Worm (Caenorhabditis elegans) whole organism, L2 larva: ENCODE results near the gene T19H12.6.

Experiments
- C34F6.9 ChIP-seq: fragments of 150-350 bp; optimal IDR thresholded peaks from 2 replicates; lab custom pipeline; 2014; ENCODE audit warnings: missing biosample characterization, missing genetic modification characterization
- F13H6.1 ChIP-seq: sonication (generic microtip); optimal IDR thresholded peaks from 2 replicates; lab custom pipeline; 2016; ENCODE audit warnings: missing genetic modification characterization, missing compliant biosample characterization
- R02D3.7 ChIP-seq: fragments of 150-350 bp; optimal IDR thresholded peaks from 2 replicates; lab custom pipeline; 2014; ENCODE audit warnings: missing biosample characterization, missing genetic modification characterization
- ZK546.5 ChIP-seq: sonication (generic microtip); optimal IDR thresholded peaks from 2 replicates; lab custom pipeline; 2017; ENCODE audit warnings: missing biosample characterization, missing genetic modification characterization
- aly-2 ChIP-seq: fragments of 150-350 bp; optimal IDR thresholded peaks from 2 replicates; lab custom pipeline; 2014; ENCODE audit warnings: missing biosample characterization, missing genetic modification characterization
- ama-1 ChIP-seq: fragments of 150-350 bp; optimal IDR thresholded peaks from 2 replicates; lab custom pipeline; 2018; ENCODE audit warnings: inconsistent platforms
- ceh-16 ChIP-seq: fragments of 150-350 bp; optimal IDR thresholded peaks from 2 replicates; lab custom pipeline; 2014; ENCODE audit warnings: missing biosample characterization, missing genetic modification characterization
- dmd-4 ChIP-seq: sonication (generic microtip); optimal IDR thresholded peaks from 2 replicates; lab custom pipeline; 2017; ENCODE audit warnings: missing biosample characterization, missing genetic modification characterization
- egl-27 ChIP-seq: sonication (generic microtip); optimal IDR thresholded peaks from 3 replicates; lab custom pipeline; 2017; ENCODE audit warnings: missing biosample characterization, missing genetic modification reagents, missing genetic modification characterization
- elt-3 ChIP-seq: sonication (generic microtip); optimal IDR thresholded peaks from 2 replicates; lab custom pipeline; 2017; ENCODE audit warnings: missing biosample characterization, missing genetic modification characterization
- fos-1 ChIP-seq: fragments of 150-350 bp; optimal IDR thresholded peaks from 2 replicates; lab custom pipeline; 2014; ENCODE audit warnings: missing biosample characterization, missing genetic modification characterization
- gmeb-1 ChIP-seq: fragments of 150-350 bp; optimal IDR thresholded peaks from 2 replicates; lab custom pipeline; 2014; ENCODE audit warnings: missing biosample characterization, missing genetic modification characterization
- lin-13 ChIP-seq: fragments of 150-350 bp; optimal IDR thresholded peaks from 2 replicates; lab custom pipeline; 2014; ENCODE audit warnings: missing biosample characterization, missing genetic modification reagents, missing genetic modification characterization
- lin-39 ChIP-seq: fragments of 150-350 bp; optimal IDR thresholded peaks from 2 replicates; lab custom pipeline; 2014; ENCODE audit warnings: missing biosample characterization, missing genetic modification reagents, missing genetic modification characterization
- lsy-2 ChIP-seq, 2 experiments: fragments of 150-350 bp in 1 of 2; sonication (generic microtip) in 1 of 2; optimal IDR thresholded peaks; 2 replicates each; lab custom pipeline; 2014 to 2017; ENCODE audit warnings: missing biosample characterization in 2 of 2, missing genetic modification characterization in 2 of 2
- mab-5 ChIP-seq: fragments of 150-350 bp; optimal IDR thresholded peaks from 2 replicates; lab custom pipeline; 2014; ENCODE audit warnings: missing biosample characterization, missing genetic modification characterization
- mbf-1 ChIP-seq: sonication (generic microtip); optimal IDR thresholded peaks from 2 replicates; lab custom pipeline; 2017; ENCODE audit warnings: missing biosample characterization, missing genetic modification characterization
- mdl-1 ChIP-seq, 2 experiments: fragments of 150-350 bp in 1 of 2; sonication (generic microtip) in 1 of 2; optimal IDR thresholded peaks; 2 replicates each; lab custom pipeline; 2017; ENCODE audit warnings: missing biosample characterization in 2 of 2, missing genetic modification characterization in 2 of 2
- nhr-10 ChIP-seq: sonication (generic microtip); optimal IDR thresholded peaks from 2 replicates; lab custom pipeline; 2017; ENCODE audit warnings: missing biosample characterization, missing genetic modification characterization
- nhr-11 ChIP-seq: fragments of 150-350 bp; optimal IDR thresholded peaks from 2 replicates; lab custom pipeline; 2014; ENCODE audit warnings: missing biosample characterization, missing genetic modification characterization
- nhr-12 ChIP-seq: fragments of 150-350 bp; optimal IDR thresholded peaks from 2 replicates; lab custom pipeline; 2014; ENCODE audit warnings: missing biosample characterization, missing genetic modification characterization
- nhr-129 ChIP-seq: fragments of 150-350 bp; optimal IDR thresholded peaks from 2 replicates; lab custom pipeline; 2014; ENCODE audit warnings: missing biosample characterization, missing genetic modification characterization
- nhr-21 ChIP-seq: fragments of 150-350 bp; optimal IDR thresholded peaks from 2 replicates; lab custom pipeline; 2014; ENCODE audit warnings: missing biosample characterization, missing genetic modification characterization
- nhr-237 ChIP-seq: fragments of 150-350 bp; optimal IDR thresholded peaks from 2 replicates; lab custom pipeline; 2014; ENCODE audit warnings: missing biosample characterization, missing genetic modification characterization
- nhr-25 ChIP-seq: fragments of 150-350 bp; sonication (generic microtip); optimal IDR thresholded peaks from 3 replicates; lab custom pipeline; 2014; ENCODE audit warnings: missing biosample characterization, missing genetic modification characterization
- nhr-77 ChIP-seq: fragments of 150-350 bp; optimal IDR thresholded peaks from 2 replicates; lab custom pipeline; 2014; ENCODE audit warnings: missing biosample characterization, missing genetic modification characterization
- sem-4 ChIP-seq: fragments of 150-350 bp; optimal IDR thresholded peaks from 2 replicates; lab custom pipeline; 2014; ENCODE audit warnings: missing biosample characterization, missing genetic modification reagents, missing genetic modification characterization
- sma-3 ChIP-seq: sonication (generic microtip); optimal IDR thresholded peaks from 2 replicates; lab custom pipeline; 2016; ENCODE audit warnings: missing genetic modification reagents, missing genetic modification characterization, missing compliant biosample characterization
- unc-39 ChIP-seq: fragments of 150-350 bp; optimal IDR thresholded peaks from 2 replicates; lab custom pipeline; 2014; ENCODE audit warnings: missing biosample characterization, missing genetic modification characterization
- unc-55 ChIP-seq: fragments of 150-350 bp; sonication (generic microtip); optimal IDR thresholded peaks from 3 replicates; lab custom pipeline; 2014; ENCODE audit warnings: missing biosample characterization, missing genetic modification reagents, missing genetic modification characterization
- unc-62 ChIP-seq: fragments of 150-350 bp; optimal IDR thresholded peaks from 2 replicates; lab custom pipeline; 2014; ENCODE audit warnings: missing biosample characterization, missing genetic modification reagents, missing genetic modification characterization
- zag-1 ChIP-seq: fragments of 150-350 bp; optimal IDR thresholded peaks from 2 replicates; lab custom pipeline; 2014; ENCODE audit warnings: missing biosample characterization, missing genetic modification characterization
- ztf-1 ChIP-seq: fragments of 200-800 bp; sonication (Bioruptor generic); conservative IDR thresholded peaks from 2 replicates; pipeline ENCODE4 v1.3.6; 2022; ENCODE audit warnings: missing genetic modification characterization, missing compliant biosample characterization

T19H12.6 gene

ce11 chrV:4877587-4877986, at the start of gene T19H12.6:
Gene T19H12.6 (minus strand): TSS chrV:4877687.
- TF ChIP-seq nhr-21 (tag; lab: Kevin White, UChicago): no peak
- no peak for TF ChIP-seq fos-1 (tag; lab: Kevin White, UChicago)
- no peak for TF ChIP-seq gmeb-1 (tag; lab: Kevin White, UChicago)
- TF ChIP-seq lin-13 (GFP tag; lab: Kevin White, UChicago): no peak
- TF ChIP-seq nhr-12: no peak
- TF ChIP-seq ama-1 (lab: Kevin White, UChicago): no peak
- no peak for TF ChIP-seq R02D3.7
- no peak for TF ChIP-seq lsy-2 (tag; optimal IDR thresholded peaks at IDR 0.05; lab: Kevin White, UChicago)
- TF ChIP-seq dmd-4 (tag; lab: Kevin White, UChicago): no peak
- TF ChIP-seq nhr-129: no peak

- TF ChIP-seq F13H6.1 (tag; lab: Kevin White, UChicago) (no peak), gmeb-1 (tag; lab: Kevin White, UChicago) (no peak), sma-3 (GFP tag; lab: Kevin White, UChicago) (no peak), sem-4 (tag; lab: Kevin White, UChicago) (no peak), elt-3 (tag; lab: Kevin White, UChicago) (no peak), nhr-10 (tag; lab: Kevin White, UChicago) (no peak), mab-5 (tag; lab: Kevin White, UChicago) (no peak), mdl-1 (tag; optimal IDR thresholded peaks at IDR 0.05; lab: Kevin White, UChicago) (no peak), nhr-129 (no peak), nhr-77 (no peak), zag-1 (no peak), nhr-21 (tag; lab: Kevin White, UChicago) (no peak)
These were observed 48.9 kb upstream of the T19H12.6 start, which contains the start of gene srh-21 for ce11 chrV:4926371-4926770. Gene srh-21 (plus strand): TSS chrV:4926671.

ce11 chrV:4924618-4925017, 47.1 kb upstream of the T19H12.6 start, which contains the start of gene srh-20:
Gene srh-20 (plus strand): TSS chrV:4924918.
- TF ChIP-seq ZK546.5 (no peak), nhr-25 (tag; lab: Kevin White, UChicago) (no peak), unc-62 (GFP tag; lab: Kevin White, UChicago) (no peak), lin-39 (no peak)
- TF ChIP-seq, all 48 proteins: peak for 0

DNA sequence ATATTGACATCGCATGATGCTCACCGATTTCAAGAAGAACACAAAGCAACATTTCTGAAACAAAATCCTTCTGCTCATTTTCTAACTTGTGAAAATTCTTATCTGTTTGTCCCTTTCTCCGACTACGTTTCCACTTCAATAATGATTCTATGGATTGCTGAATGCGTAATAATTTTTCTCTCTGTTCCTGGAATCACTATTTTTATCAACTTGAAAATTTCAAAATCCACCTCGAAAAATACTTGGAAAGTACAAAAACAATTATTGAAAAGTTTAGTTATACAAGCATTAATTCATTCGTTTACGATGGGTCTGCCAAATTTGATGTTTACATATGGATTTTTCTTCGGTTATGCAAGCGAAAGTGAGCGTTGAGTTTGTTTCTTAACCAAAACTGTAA, 44.5 kb upstream of the T19H12.6 start, which contains the start of gene srh-22:
Gene srh-22 (plus strand): TSS at position 301 of the 400 bp plus-strand sequence.
- TF ChIP-seq fos-1 (tag; lab: Kevin White, UChicago) (no peak), elt-3 (tag; lab: Kevin White, UChicago) (no peak), nhr-237 (tag; lab: Kevin White, UChicago) (no peak), nhr-11 (tag; lab: Kevin White, UChicago) (no peak), sma-3 (GFP tag; lab: Kevin White, UChicago) (no peak), ztf-1 (GFP tag; lab: Robert Waterston, UW) (no peak), mbf-1 (tag; lab: Kevin White, UChicago) (no peak), unc-55 (no peak), egl-27 (tag; lab: Kevin White, UChicago) (no peak), unc-39 (no peak), unc-62 (GFP tag; lab: Kevin White, UChicago) (no peak), lsy-2 (tag; optimal IDR thresholded peaks at IDR 0.05; lab: Kevin White, UChicago) (no peak)

ce11 chrV:4920690-4921152, 43.2 kb upstream of the T19H12.6 start, which contains the start of the genes C02E7.8 and srh-23:
Gene C02E7.8 (minus strand): TSS chrV:4920790.
Gene srh-23 (plus strand): TSS chrV:4921102.
- TF ChIP-seq nhr-11 (tag; lab: Kevin White, UChicago) (no peak), lin-39 (no peak), ceh-16 (tag; lab: Kevin White, UChicago) (no peak), C34F6.9 (tag; lab: Kevin White, UChicago) (no peak), aly-2 (tag; lab: Kevin White, UChicago) (no peak), nhr-21 (tag; lab: Kevin White, UChicago) (no peak), unc-39 (no peak)
